Fruit fly (Drosophila melanogaster): ENCODE data around the gene soti.
A peak's percentile ranks its signal among the peaks of the same experiment; 100 is the strongest.

Gene soti

DNA sequence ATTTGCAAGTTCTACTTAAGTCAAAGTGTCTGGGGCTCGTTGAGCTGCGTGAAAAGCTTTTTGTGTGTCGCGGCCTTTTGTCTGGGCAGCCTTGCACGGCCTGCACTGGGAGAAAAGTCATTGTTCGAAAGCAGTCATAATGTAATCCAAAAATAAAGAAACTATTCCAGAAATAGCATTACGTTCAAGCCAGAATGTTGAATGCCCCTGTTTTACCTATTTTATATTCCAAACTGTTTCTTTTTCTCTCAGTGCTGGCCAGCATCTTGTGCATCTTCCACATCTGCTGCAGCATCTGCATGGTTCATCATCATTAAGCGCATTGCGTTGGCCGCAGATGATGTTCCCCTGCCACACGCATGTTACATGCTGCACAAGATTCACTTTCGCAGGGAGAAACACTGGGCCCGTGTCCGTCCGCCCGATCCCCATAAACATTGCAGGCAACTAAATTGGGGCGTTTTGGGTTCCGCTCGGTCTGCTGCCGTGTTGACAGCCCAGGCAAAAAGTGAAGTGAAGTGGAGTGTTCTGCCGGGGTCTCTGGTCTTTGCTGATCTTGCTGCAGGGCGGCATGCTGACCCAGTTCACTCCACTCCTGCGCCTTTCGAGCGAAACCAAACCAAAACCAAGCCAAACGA is 32.0 kb upstream of the soti start:
- TF ChIP-seq dac (GFP tag; optimal IDR thresholded peaks at IDR 0.05), result no peak
- peak; percentile 94 for TF ChIP-seq CG1621 (tag; optimal IDR thresholded peaks at IDR 0.05)
- TF ChIP-seq CG3032 (tag; optimal IDR thresholded peaks at IDR 0.05), result peak; percentile 92
- peak; percentile 92 for TF ChIP-seq CG6808 (GFP tag; optimal IDR thresholded peaks at IDR 0.05)
- TF ChIP-seq OdsH (GFP tag; optimal IDR thresholded peaks at IDR 0.05), result peak; percentile 94
- peak; percentile 73 for TF ChIP-seq Gug (GFP tag; IDR thresholded peaks at IDR 0.05)
- TF ChIP-seq fkh (GFP tag; optimal IDR thresholded peaks at IDR 0.05), result no peak
- TF ChIP-seq salr (GFP tag; optimal IDR thresholded peaks at IDR 0.05), result peak; percentile 73 to 87
- peak; percentile 94 for TF ChIP-seq acj6 (GFP tag; optimal IDR thresholded peaks at IDR 0.05)
- peak; percentile 80 for TF ChIP-seq CG8119 (GFP tag; IDR thresholded peaks at IDR 0.05)
- peak; percentile 88 for TF ChIP-seq Sox15 (GFP tag; optimal IDR thresholded peaks at IDR 0.05)
- TF ChIP-seq lz (GFP tag; optimal IDR thresholded peaks at IDR 0.05), result peak; percentile 93
- TF ChIP-seq CG7368 (GFP tag; optimal IDR thresholded peaks at IDR 0.05), result peak; percentile 92
- peak; percentile 60 for TF ChIP-seq CG11294 (GFP tag; IDR thresholded peaks at IDR 0.05)
- TF ChIP-seq Sox14 (GFP tag; optimal IDR thresholded peaks at IDR 0.05), result peak; percentile 94
- peak; percentile 85 to 94 for TF ChIP-seq ss (GFP tag; optimal IDR thresholded peaks at IDR 0.05)
- peak; percentile 94 for TF ChIP-seq Eip75B (GFP tag; optimal IDR thresholded peaks at IDR 0.05)
- TF ChIP-seq CG31627 (GFP tag; optimal IDR thresholded peaks at IDR 0.05), result peak; percentile 94
- peak; percentile 95 for TF ChIP-seq esn (GFP tag; optimal IDR thresholded peaks at IDR 0.05)
- TF ChIP-seq fd59A (GFP tag; optimal IDR thresholded peaks at IDR 0.05), result peak; percentile 94
- peak; percentile 71 for TF ChIP-seq CG6854 (GFP tag; optimal IDR thresholded peaks at IDR 0.05)
- peak; percentile 80 for TF ChIP-seq Lpt (GFP tag; optimal IDR thresholded peaks at IDR 0.05)
- TF ChIP-seq svp (GFP tag), result peak; percentile 97
- TF ChIP-seq CG4318 (GFP tag; optimal IDR thresholded peaks at IDR 0.05), result peak; percentile 70
- peak; percentile 91 for TF ChIP-seq Smox (GFP tag; optimal IDR thresholded peaks at IDR 0.05)
- peak; percentile 93 for TF ChIP-seq cyc (GFP tag; optimal IDR thresholded peaks at IDR 0.05)
- TF ChIP-seq CG6276 (GFP tag; optimal IDR thresholded peaks at IDR 0.05), result peak; percentile 27
- TF ChIP-seq CG32006 (GFP tag; optimal IDR thresholded peaks at IDR 0.05), result peak; percentile 81
- TF ChIP-seq CG8319 (GFP tag; optimal IDR thresholded peaks at IDR 0.05), result peak; percentile 79
- TF ChIP-seq achi (GFP tag; optimal IDR thresholded peaks at IDR 0.05), result peak; percentile 93
- TF ChIP-seq CG6792 (GFP tag; optimal IDR thresholded peaks at IDR 0.05), result peak; percentile 95
- peak; percentile 91 for TF ChIP-seq CG11902 (GFP tag; optimal IDR thresholded peaks at IDR 0.05)
- peak; percentile 96 for TF ChIP-seq CG6163 (GFP tag; IDR thresholded peaks at IDR 0.05)
- TF ChIP-seq spab (GFP tag; optimal IDR thresholded peaks at IDR 0.05), result peak; percentile 94
- peak; percentile 92 for TF ChIP-seq pdm3 (GFP tag; optimal IDR thresholded peaks at IDR 0.05)
- TF ChIP-seq Eip78C (GFP tag), result peak; percentile 99
- TF ChIP-seq Ets96B (tag; optimal IDR thresholded peaks at IDR 0.05), result peak; percentile 94
- TF ChIP-seq CG10631 (GFP tag; optimal IDR thresholded peaks at IDR 0.05), result peak; percentile 92
- peak; percentile 95 for TF ChIP-seq net (GFP tag; optimal IDR thresholded peaks at IDR 0.05)
- TF ChIP-seq Hr4 (GFP tag; optimal IDR thresholded peaks at IDR 0.05), result peak; percentile 81
- peak; percentile 49 for TF ChIP-seq Eip93F (GFP tag; optimal IDR thresholded peaks at IDR 0.05)
- peak; percentile 89 for TF ChIP-seq Sox102F (GFP tag; optimal IDR thresholded peaks at IDR 0.05)
- peak; percentile 91 for TF ChIP-seq dsx (GFP tag; optimal IDR thresholded peaks at IDR 0.05; ENCODE audit: poor library complexity, severe bottlenecking)
- peak; percentile 90 for TF ChIP-seq vri (GFP tag; optimal IDR thresholded peaks at IDR 0.05)
- TF ChIP-seq Hr39 (GFP tag; optimal IDR thresholded peaks at IDR 0.05), result peak; percentile 94
- peak; percentile 91 for TF ChIP-seq CG8632 (GFP tag; optimal IDR thresholded peaks at IDR 0.05)
- peak; percentile 93 for TF ChIP-seq CG10669 (GFP tag; optimal IDR thresholded peaks at IDR 0.05)
- peak; percentile 85 for TF ChIP-seq CG11762 (GFP tag; optimal IDR thresholded peaks at IDR 0.05; ENCODE audit: insufficient read depth)
- TF ChIP-seq Met (GFP tag; optimal IDR thresholded peaks at IDR 0.05), result peak; percentile 94
- peak; percentile 78 for TF ChIP-seq fd85E (GFP tag; optimal IDR thresholded peaks at IDR 0.05)
- TF ChIP-seq CG34406 (GFP tag; optimal IDR thresholded peaks at IDR 0.05), result peak; percentile 94

All from whole organism, prepupa.